Fruit fly (Drosophila melanogaster) whole organism, embryonic: ENCODE measurements around the gene tth.

Source experiments
- Atf-2 ChIP-seq: fragments of 200-800 bp; sonication (Bioruptor generic); optimal IDR thresholded peaks from 2 replicates; lab custom pipeline; 2016; ENCODE audit warnings: missing biosample characterization, missing genetic modification characterization
- B-H1 ChIP-seq: fragments of 200-800 bp; sonication (Bioruptor generic); IDR thresholded peaks from 3 replicates; pipeline ENCODE4 v1.3.6; 2022; ENCODE audit warnings: missing biosample characterization, missing genetic modification characterization
- BEAF-32 ChIP-seq: fragments of 200-800 bp; sonication (Bioruptor generic); optimal IDR thresholded peaks from 3 replicates; lab custom pipeline; 2017; ENCODE audit warnings: missing biosample characterization, missing genetic modification characterization, mild to moderate bottlenecking, moderate library complexity, missing genetic modification reagents
- CG10267 ChIP-seq: fragments of 200-800 bp; sonication (Bioruptor generic); optimal IDR thresholded peaks from 2 replicates; lab custom pipeline; 2018; ENCODE audit warnings: missing biosample characterization, mild to moderate bottlenecking, missing genetic modification characterization, moderate library complexity
- CG10274 ChIP-seq: fragments of 200-800 bp; sonication (Bioruptor generic); optimal IDR thresholded peaks from 3 replicates; lab custom pipeline; 2017; ENCODE audit warnings: missing biosample characterization, mild to moderate bottlenecking, missing genetic modification characterization
- CG10366 ChIP-seq: fragments of 200-800 bp; sonication (Bioruptor generic); IDR thresholded peaks from 2 replicates; pipeline ENCODE4 v1.3.6; 2022; ENCODE audit warnings: missing biosample characterization, missing genetic modification characterization
- CG11696 ChIP-seq: fragments of 200-800 bp; sonication (Bioruptor generic); IDR thresholded peaks from 2 replicates; pipeline ENCODE4 v1.3.6; 2022; ENCODE audit warnings: missing biosample characterization, missing genetic modification characterization
- CG12299 ChIP-seq: fragments of 200-800 bp; sonication (Bioruptor generic); optimal IDR thresholded peaks from 2 replicates; lab custom pipeline; 2018; ENCODE audit warnings: missing biosample characterization, mild to moderate bottlenecking, missing genetic modification characterization
- CG13296 ChIP-seq: fragments of 200-800 bp; sonication (Bioruptor generic); optimal IDR thresholded peaks from 3 replicates; lab custom pipeline; 2018; ENCODE audit warnings: missing biosample characterization, mild to moderate bottlenecking, missing genetic modification characterization
- CG13775 ChIP-seq: fragments of 200-800 bp; sonication (Bioruptor generic); optimal IDR thresholded peaks from 3 replicates; lab custom pipeline; 2017; ENCODE audit warnings: missing biosample characterization, mild to moderate bottlenecking, missing genetic modification characterization
- CG13894 ChIP-seq: fragments of 200-800 bp; sonication (Bioruptor generic); optimal IDR thresholded peaks from 3 replicates; lab custom pipeline; 2018; ENCODE audit warnings: missing biosample characterization, mild to moderate bottlenecking, missing genetic modification characterization, moderate library complexity
- CG14860 ChIP-seq: fragments of 200-800 bp; sonication (Bioruptor generic); IDR thresholded peaks from 3 replicates; pipeline ENCODE4 v1.3.6; 2022; ENCODE audit warnings: missing biosample characterization, missing genetic modification characterization; ENCODE audit not compliant: partially characterized antibody
- CG15601 ChIP-seq: fragments of 200-800 bp; sonication (Bioruptor generic); optimal IDR thresholded peaks from 3 replicates; lab custom pipeline; 2019; ENCODE audit warnings: missing biosample characterization, mild to moderate bottlenecking, missing genetic modification characterization, moderate library complexity
- CG1603 ChIP-seq: fragments of 200-800 bp; sonication (Bioruptor generic); optimal IDR thresholded peaks from 2 replicates; lab custom pipeline; 2019; ENCODE audit warnings: missing biosample characterization, mild to moderate bottlenecking, missing genetic modification characterization, moderate library complexity
- CG17568 ChIP-seq: fragments of 200-800 bp; sonication (Bioruptor generic); optimal IDR thresholded peaks from 2 replicates; lab custom pipeline; 2018; ENCODE audit warnings: missing biosample characterization, mild to moderate bottlenecking, missing genetic modification characterization, moderate library complexity
- CG1832 ChIP-seq: fragments of 200-800 bp; sonication (Bioruptor generic); optimal IDR thresholded peaks from 2 replicates; lab custom pipeline; 2017; ENCODE audit warnings: missing biosample characterization, mild to moderate bottlenecking, missing genetic modification characterization, inconsistent platforms
- CG3281 ChIP-seq: fragments of 200-800 bp; sonication (Bioruptor generic); optimal IDR thresholded peaks from 3 replicates; lab custom pipeline; 2017; ENCODE audit warnings: missing biosample characterization, mild to moderate bottlenecking, missing genetic modification characterization
- CG3995 ChIP-seq: fragments of 200-800 bp; sonication (Bioruptor generic); optimal IDR thresholded peaks from 3 replicates; lab custom pipeline; 2016; ENCODE audit warnings: missing biosample characterization, missing genetic modification characterization
- CG42726 ChIP-seq: fragments of 200-800 bp; sonication (Bioruptor generic); IDR thresholded peaks from 2 replicates; pipeline ENCODE4 v1.3.6; 2022; ENCODE audit warnings: missing biosample characterization, missing genetic modification characterization; ENCODE audit not compliant: partially characterized antibody
- CG5180 ChIP-seq: fragments of 200-800 bp; sonication (Bioruptor generic); optimal IDR thresholded peaks from 3 replicates; lab custom pipeline; 2017; ENCODE audit warnings: missing biosample characterization, missing genetic modification characterization, mild to moderate bottlenecking, moderate library complexity, missing genetic modification reagents
- CG5245 ChIP-seq: fragments of 200-800 bp; sonication (Bioruptor generic); optimal IDR thresholded peaks from 3 replicates; lab custom pipeline; 2016; ENCODE audit warnings: missing biosample characterization, missing genetic modification characterization
- CG7372 ChIP-seq: fragments of 200-800 bp; sonication (Bioruptor generic); IDR thresholded peaks from 2 replicates; pipeline ENCODE4 v1.3.6; 2022; ENCODE audit warnings: missing biosample characterization, missing genetic modification characterization
- CG8281 ChIP-seq: fragments of 200-800 bp; sonication (Bioruptor generic); optimal IDR thresholded peaks from 2 replicates; lab custom pipeline; 2018; ENCODE audit warnings: missing biosample characterization, mild to moderate bottlenecking, missing genetic modification characterization, moderate library complexity
- Dll ChIP-seq: fragments of 200-800 bp; sonication (Bioruptor generic); IDR thresholded peaks from 4 replicates; pipeline ENCODE4 v1.3.6; 2022; ENCODE audit warnings: missing biosample characterization, missing genetic modification characterization; ENCODE audit not compliant: partially characterized antibody
- Doc2 ChIP-seq: fragments of 200-800 bp; sonication (Bioruptor generic); IDR thresholded peaks from 2 replicates; pipeline ENCODE4 v1.3.6; 2022; ENCODE audit warnings: missing biosample characterization, missing genetic modification characterization
- Elba2 ChIP-seq: fragments of 200-800 bp; sonication (Bioruptor generic); optimal IDR thresholded peaks from 3 replicates; lab custom pipeline; 2016; ENCODE audit warnings: missing biosample characterization, missing genetic modification characterization
- HHEX ChIP-seq: fragments of 200-800 bp; sonication (Bioruptor generic); optimal IDR thresholded peaks from 3 replicates; lab custom pipeline; 2017; ENCODE audit warnings: missing biosample characterization, mild to moderate bottlenecking, missing genetic modification characterization, missing genetic modification reagents
- Med ChIP-seq: fragments of 200-800 bp; sonication (Bioruptor generic); peaks from one replicate; lab custom pipeline; 2016; ENCODE audit warnings: missing biosample characterization, missing genetic modification characterization, mild to moderate bottlenecking, inconsistent platforms, moderate library complexity
- NFAT ChIP-seq: fragments of 200-800 bp; sonication (Bioruptor generic); IDR thresholded peaks from 2 replicates; pipeline ENCODE4 v1.3.6; 2022; ENCODE audit warnings: missing biosample characterization, missing genetic modification characterization
- Neu2 ChIP-seq: fragments of 200-800 bp; sonication (Bioruptor generic); optimal IDR thresholded peaks from 3 replicates; lab custom pipeline; 2016; ENCODE audit warnings: missing biosample characterization, missing genetic modification characterization, borderline replicate concordance
- PHDP ChIP-seq: fragments of 200-800 bp; sonication (Bioruptor generic); optimal IDR thresholded peaks from 3 replicates; lab custom pipeline; 2018; ENCODE audit warnings: missing biosample characterization, mild to moderate bottlenecking, missing genetic modification characterization, moderate library complexity
- Taf1 ChIP-seq: fragments of 200-800 bp; sonication (Bioruptor generic); IDR thresholded peaks from 2 replicates; pipeline ENCODE4 v1.3.6; 2022; ENCODE audit warnings: missing biosample characterization, missing genetic modification characterization
- chm ChIP-seq: fragments of 200-800 bp; sonication (Bioruptor generic); IDR thresholded peaks from 2 replicates; pipeline ENCODE4 v1.3.6; 2022; ENCODE audit warnings: missing biosample characterization, missing genetic modification characterization
- dan ChIP-seq: fragments of 200-800 bp; sonication (Bioruptor generic); IDR thresholded peaks from 2 replicates; pipeline ENCODE4 v1.3.6; 2022; ENCODE audit warnings: missing biosample characterization, missing genetic modification characterization
- danr ChIP-seq: fragments of 200-800 bp; sonication (Bioruptor generic); IDR thresholded peaks from 2 replicates; pipeline ENCODE4 v1.3.6; 2022; ENCODE audit warnings: missing biosample characterization, missing genetic modification characterization
- esg ChIP-seq: fragments of 200-800 bp; sonication (Bioruptor generic); conservative IDR thresholded peaks from 2 replicates; pipeline ENCODE4 v1.3.6; 2022; ENCODE audit warnings: missing biosample characterization, missing genetic modification characterization
- fu2 ChIP-seq: fragments of 200-800 bp; sonication (Bioruptor generic); optimal IDR thresholded peaks from 2 replicates; lab custom pipeline; 2016; ENCODE audit warnings: missing biosample characterization, missing genetic modification characterization
- inv ChIP-seq: fragments of 200-800 bp; sonication (Bioruptor generic); IDR thresholded peaks from 2 replicates; pipeline ENCODE4 v1.3.6; 2022; ENCODE audit warnings: missing biosample characterization, missing genetic modification characterization; ENCODE audit not compliant: partially characterized antibody
- ken ChIP-seq: fragments of 200-800 bp; sonication (Bioruptor generic); IDR thresholded peaks from 3 replicates; pipeline ENCODE4 v1.3.6; 2022; ENCODE audit warnings: missing biosample characterization, missing genetic modification characterization
- luna ChIP-seq: fragments of 200-800 bp; sonication (Bioruptor generic); optimal IDR thresholded peaks from 2 replicates; lab custom pipeline; 2016; ENCODE audit warnings: missing biosample characterization, missing genetic modification characterization
- nom ChIP-seq: fragments of 200-800 bp; sonication (Bioruptor generic); optimal IDR thresholded peaks from 2 replicates; lab custom pipeline; 2017; ENCODE audit warnings: missing biosample characterization, missing genetic modification characterization, mild to moderate bottlenecking, moderate library complexity, missing genetic modification reagents
- pfk ChIP-seq: fragments of 200-800 bp; sonication (Bioruptor generic); optimal IDR thresholded peaks from 2 replicates; lab custom pipeline; 2018; ENCODE audit warnings: missing biosample characterization, mild to moderate bottlenecking, missing genetic modification characterization, moderate library complexity
- pita ChIP-seq: fragments of 200-800 bp; sonication (Bioruptor generic); optimal IDR thresholded peaks from 2 replicates; lab custom pipeline; 2017; ENCODE audit warnings: missing biosample characterization, mild to moderate bottlenecking, missing genetic modification characterization
- pzg ChIP-seq: fragments of 200-800 bp; sonication (Bioruptor generic); optimal IDR thresholded peaks from 3 replicates; lab custom pipeline; 2018; ENCODE audit warnings: missing biosample characterization, mild to moderate bottlenecking, missing genetic modification characterization, moderate library complexity
- ro ChIP-seq: fragments of 200-800 bp; sonication (Bioruptor generic); IDR thresholded peaks from 2 replicates; pipeline ENCODE4 v1.3.6; 2022; ENCODE audit warnings: missing biosample characterization, missing genetic modification characterization
- slp2 ChIP-seq: fragments of 200-800 bp; sonication (Bioruptor generic); optimal IDR thresholded peaks from 2 replicates; lab custom pipeline; 2016; ENCODE audit warnings: missing biosample characterization, missing genetic modification characterization
- so ChIP-seq: fragments of 200-800 bp; sonication (Bioruptor generic); IDR thresholded peaks from 3 replicates; pipeline ENCODE4 v1.3.6; 2022; ENCODE audit warnings: missing biosample characterization, missing genetic modification characterization
- toy ChIP-seq: fragments of 200-800 bp; sonication (Bioruptor generic); IDR thresholded peaks from 2 replicates; pipeline ENCODE4 v1.3.6; 2022; ENCODE audit warnings: missing biosample characterization, missing genetic modification characterization
- unpg ChIP-seq: fragments of 200-800 bp; sonication (Bioruptor generic); optimal IDR thresholded peaks from 3 replicates; lab custom pipeline; 2018; ENCODE audit warnings: missing biosample characterization, mild to moderate bottlenecking, missing genetic modification characterization, moderate library complexity

tth gene

DNA sequence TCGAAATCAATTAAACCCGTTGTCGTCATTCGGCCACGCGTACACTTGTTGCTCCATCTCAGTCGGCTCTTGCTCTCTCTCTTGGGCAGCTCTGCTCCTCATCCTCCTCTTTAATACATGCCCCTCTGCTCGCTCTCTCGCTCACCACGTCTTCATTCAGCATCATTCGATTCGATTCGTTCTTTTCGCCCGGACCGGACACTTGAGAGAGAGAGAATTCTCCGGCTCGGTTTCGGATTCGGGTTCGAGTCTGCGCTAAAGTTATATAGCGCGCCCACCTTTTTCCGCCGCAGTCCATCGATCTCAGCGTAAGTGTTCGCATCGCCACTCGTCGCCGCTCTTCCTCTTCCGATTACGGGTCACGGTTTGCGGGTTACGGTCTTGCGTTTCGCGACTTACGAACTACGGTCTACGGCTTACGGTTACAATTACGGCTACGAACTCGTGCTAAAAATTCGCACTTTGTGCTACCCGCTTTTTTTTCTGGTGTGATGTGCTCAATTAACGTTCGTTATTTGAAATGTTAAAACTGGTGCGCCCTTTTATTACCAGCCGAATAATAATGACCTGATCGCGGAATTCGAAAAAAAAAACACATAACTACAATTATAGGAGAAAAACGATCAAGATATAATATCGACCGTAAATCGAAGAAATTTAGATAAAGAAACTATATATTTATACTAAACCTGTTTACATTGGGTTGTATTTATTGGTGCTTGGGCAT lies 25.7 kb upstream of the tth start (continued):
- TF ChIP-seq CG10267 (tag; lab: Kevin White, UChicago) (no peak), NFAT (GFP tag; lab: Robert Waterston, UW) (peak; percentile 55; the same call in 1 of the 2 replicates), BEAF-32 (GFP tag; lab: Kevin White, UChicago) (no peak), CG5245 (GFP tag; lab: Kevin White, UChicago) (no peak), luna (GFP tag; lab: Kevin White, UChicago) (no peak), ken (GFP tag; lab: Robert Waterston, UW) (no peak), chm (0 out of 2 replicates have a peak, but pooled peaks have one; percentile 43), danr (GFP tag; lab: Robert Waterston, UW) (no peak), CG5180 (GFP tag; lab: Kevin White, UChicago) (no peak), CG13894 (tag; lab: Kevin White, UChicago) (peak; percentile 66), nom (peak; percentile 50), CG3995 (GFP tag; lab: Kevin White, UChicago) (peak; percentile 86), CG3281 (GFP tag; lab: Kevin White, UChicago) (peak; percentile 31), Neu2 (GFP tag; lab: Kevin White, UChicago) (no peak), dan (GFP tag; lab: Robert Waterston, UW) (no peak), Atf-2 (GFP tag; lab: Kevin White, UChicago) (no peak), pita (GFP tag; lab: Kevin White, UChicago) (peak; percentile 34), CG7372 (GFP tag; lab: Robert Waterston, UW) (no peak), so (peak; percentile 25; the same call in 2 of the 3 replicates), Elba2 (no peak), CG11696 (GFP tag; lab: Robert Waterston, UW) (no peak), Taf1 (GFP tag; lab: Robert Waterston, UW) (no peak), esg (GFP tag; lab: Robert Waterston, UW) (no peak), CG1603 (tag; lab: Kevin White, UChicago) (no peak), pzg (no peak), fu2 (GFP tag; lab: Kevin White, UChicago) (no peak), toy (GFP tag; lab: Robert Waterston, UW) (no peak), Doc2 (no peak), CG17568 (GFP tag; lab: Kevin White, UChicago) (no peak), Med (GFP tag; lab: Kevin White, UChicago) (peak; percentile 87), CG10366 (GFP tag; lab: Robert Waterston, UW) (no peak), ro (no peak), PHDP (tag; lab: Kevin White, UChicago) (no peak), Dll (GFP tag; lab: Robert Waterston, UW) (peak; percentile 36; the same call in 2 of the 4 replicates), CG13775 (GFP tag; lab: Kevin White, UChicago) (no peak), slp2 (GFP tag; lab: Kevin White, UChicago) (no peak), pfk (GFP tag; lab: Kevin White, UChicago) (no peak), CG10274 (no peak), unpg (peak; percentile 0), inv (GFP tag; lab: Robert Waterston, UW) (no peak), B-H1 (GFP tag; lab: Robert Waterston, UW) (no peak), CG14860 (GFP tag; lab: Robert Waterston, UW) (no peak), CG8281 (tag; lab: Kevin White, UChicago) (no peak), HHEX (GFP tag; lab: Kevin White, UChicago) (no peak), CG42726 (peak; percentile 50; the same call in 1 of the 2 replicates), CG13296 (GFP tag; lab: Kevin White, UChicago) (no peak), CG12299 (tag; lab: Kevin White, UChicago) (no peak), CG15601 (tag; lab: Kevin White, UChicago) (no peak), CG1832 (GFP tag; lab: Kevin White, UChicago) (no peak)
